Fruit fly (Drosophila melanogaster): Measurements from ENCODE around the gene mura.

The mura gene

DNA sequence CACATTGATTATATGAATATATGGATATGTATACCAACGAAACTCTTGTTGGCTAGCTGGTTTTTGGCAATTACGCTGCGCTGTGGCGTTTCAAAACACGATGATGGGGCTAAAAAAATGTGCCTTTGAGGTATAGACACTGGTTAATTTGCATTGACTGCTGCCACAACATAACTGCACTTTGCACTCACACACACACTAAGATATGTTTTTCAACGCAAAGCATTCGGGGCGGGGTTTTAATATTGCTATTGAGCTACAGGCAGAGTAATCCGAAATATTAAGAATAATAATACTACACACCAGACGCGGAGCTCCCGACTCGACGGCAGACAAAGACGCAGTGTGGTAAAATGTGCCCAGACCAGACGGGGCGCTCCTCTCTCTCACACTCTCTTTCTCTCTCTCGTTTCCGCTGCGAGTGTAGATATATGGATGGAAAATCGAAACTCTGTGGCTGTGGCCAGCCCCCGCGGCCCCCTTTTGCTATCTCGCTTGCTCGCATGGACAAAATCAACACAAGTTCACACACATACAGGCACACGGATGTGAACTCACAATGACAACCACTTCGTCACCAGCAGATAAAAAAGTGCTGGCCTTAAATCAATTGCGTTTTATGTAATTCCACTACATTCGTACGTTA is 470 bp downstream of the mura start (continued):
- TF ChIP-seq kay (GFP tag; optimal IDR thresholded peaks at IDR 0.05): peak; percentile 43
- TF ChIP-seq Atf3 (GFP tag; optimal IDR thresholded peaks at IDR 0.05): no peak
- TF ChIP-seq z (GFP tag; IDR thresholded peaks at IDR 0.05): no peak
- TF ChIP-seq Antp (GFP tag; optimal IDR thresholded peaks at IDR 0.05): peak; percentile 13
- peak; percentile 60 for TF ChIP-seq CG7928 (GFP tag; optimal IDR thresholded peaks at IDR 0.05)
- no peak for TF ChIP-seq Oli (tag; optimal IDR thresholded peaks at IDR 0.05)
- no peak for TF ChIP-seq CG11696 (GFP tag; IDR thresholded peaks at IDR 0.05)
- TF ChIP-seq Poxn (GFP tag; IDR thresholded peaks at IDR 0.05): no peak
- peak; percentile 24 for TF ChIP-seq CG4707 (GFP tag; optimal IDR thresholded peaks at IDR 0.05)
- no peak for TF ChIP-seq CG30403 (GFP tag; optimal IDR thresholded peaks at IDR 0.05)
- TF ChIP-seq Six4 (GFP tag; optimal IDR thresholded peaks at IDR 0.05): no peak
- TF ChIP-seq BEAF-32 (GFP tag; optimal IDR thresholded peaks at IDR 0.05): no peak
- no peak for TF ChIP-seq oc (tag; optimal IDR thresholded peaks at IDR 0.05)
- TF ChIP-seq tup (GFP tag; optimal IDR thresholded peaks at IDR 0.05): no peak
- TF ChIP-seq sc (optimal IDR thresholded peaks at IDR 0.05): no peak
- no peak for TF ChIP-seq sc (GFP tag; optimal IDR thresholded peaks at IDR 0.05)
- no peak for TF ChIP-seq CG2199 (GFP tag; IDR thresholded peaks at IDR 0.05)
- TF ChIP-seq Rx (GFP tag; IDR thresholded peaks at IDR 0.05): no peak
- TF ChIP-seq CG9437 (GFP tag; optimal IDR thresholded peaks at IDR 0.05): peak; percentile 23
- no peak for TF ChIP-seq Mes4 (GFP tag; optimal IDR thresholded peaks at IDR 0.05)
- no peak for TF ChIP-seq CG7372 (GFP tag; IDR thresholded peaks at IDR 0.05)
- no peak for TF ChIP-seq dysf (GFP tag; IDR thresholded peaks at IDR 0.05)
- TF ChIP-seq Sox100B (GFP tag; optimal IDR thresholded peaks at IDR 0.05): no peak
- no peak for TF ChIP-seq CG4424 (GFP tag; optimal IDR thresholded peaks at IDR 0.05)
- no peak for TF ChIP-seq unc-4 (GFP tag; IDR thresholded peaks at IDR 0.05; ENCODE audit: partially characterized antibody)
- TF ChIP-seq CG9932 (GFP tag; IDR thresholded peaks at IDR 0.05): no peak
- TF ChIP-seq ci (GFP tag; IDR thresholded peaks at IDR 0.05): no peak
- TF ChIP-seq sim (GFP tag; IDR thresholded peaks at IDR 0.05): no peak
- TF ChIP-seq bab2 (GFP tag; optimal IDR thresholded peaks at IDR 0.05): peak; percentile 5
- no peak for TF ChIP-seq crc (GFP tag; optimal IDR thresholded peaks at IDR 0.05)
- TF ChIP-seq klu (GFP tag; IDR thresholded peaks at IDR 0.05): no peak
- peak; percentile 29 for TF ChIP-seq Hey (tag; optimal IDR thresholded peaks at IDR 0.05)
- no peak for TF ChIP-seq slou (GFP tag; optimal IDR thresholded peaks at IDR 0.05)
- no peak for TF ChIP-seq ems (GFP tag; optimal IDR thresholded peaks at IDR 0.05)
- peak; percentile 21 for TF ChIP-seq mam (GFP tag; optimal IDR thresholded peaks at IDR 0.05)
- TF ChIP-seq stc (GFP tag; IDR thresholded peaks at IDR 0.05): no peak
- no peak for TF ChIP-seq Neu2 (GFP tag; optimal IDR thresholded peaks at IDR 0.05; ENCODE audit: borderline replicate concordance)
- no peak for TF ChIP-seq CG4854 (GFP tag; optimal IDR thresholded peaks at IDR 0.05)
- TF ChIP-seq CG18476 (GFP tag; optimal IDR thresholded peaks at IDR 0.05): peak; percentile 22
- TF ChIP-seq CG16863 (GFP tag; optimal IDR thresholded peaks at IDR 0.05): no peak
- no peak for TF ChIP-seq CG31388 (GFP tag; optimal IDR thresholded peaks at IDR 0.05)
- TF ChIP-seq Opbp (GFP tag; IDR thresholded peaks at IDR 0.05; ENCODE audit: partially characterized antibody): no peak
- TF ChIP-seq CG2712 (tag; optimal IDR thresholded peaks at IDR 0.05): no peak
- no peak for TF ChIP-seq CG1647 (GFP tag; optimal IDR thresholded peaks at IDR 0.05)
- peak; percentile 68 for TF ChIP-seq gcm (GFP tag; optimal IDR thresholded peaks at IDR 0.05)
- no peak for TF ChIP-seq phol (tag; optimal IDR thresholded peaks at IDR 0.05)
- TF ChIP-seq CG30431 (GFP tag; optimal IDR thresholded peaks at IDR 0.05): no peak
- peak; percentile 44 for TF ChIP-seq schlank (tag; optimal IDR thresholded peaks at IDR 0.05)
- peak; percentile 96 for TF ChIP-seq MESR4 (GFP tag; optimal IDR thresholded peaks at IDR 0.05)
- TF ChIP-seq vfl (GFP tag; optimal IDR thresholded peaks at IDR 0.05): no peak
- no peak for TF ChIP-seq bbx (GFP tag; IDR thresholded peaks at IDR 0.05; ENCODE audit: partially characterized antibody)
- peak; percentile 27 for TF ChIP-seq en (GFP tag; optimal IDR thresholded peaks at IDR 0.05)
